Worm (Caenorhabditis elegans) whole organism, young adult: Measurements from ENCODE around the gene cest-1.1.

ENCODE experiments used
- B0019.2 ChIP-seq: fragments of 200-800 bp; sonication (Bioruptor generic); conservative IDR thresholded peaks from 2 replicates; pipeline ENCODE4 v1.3.6; 2022; ENCODE audit warnings: missing genetic modification reagents, missing genetic modification characterization, missing compliant biosample characterization
- B0261.1 ChIP-seq: sonication (generic microtip); optimal IDR thresholded peaks from 2 replicates; lab custom pipeline; 2016; ENCODE audit warnings: mild to moderate bottlenecking, missing genetic modification characterization, moderate library complexity, missing compliant biosample characterization
- F10E7.11 ChIP-seq: sonication (generic microtip); optimal IDR thresholded peaks from 2 replicates; lab custom pipeline; 2017; ENCODE audit warnings: mild to moderate bottlenecking, missing genetic modification characterization, moderate library complexity, missing compliant biosample characterization
- F22D6.2 ChIP-seq: sonication (generic microtip); optimal IDR thresholded peaks from 2 replicates; lab custom pipeline; 2016; ENCODE audit warnings: mild to moderate bottlenecking, missing genetic modification characterization, missing compliant biosample characterization
- F33H1.4 ChIP-seq: fragments of 200-800 bp; sonication (Bioruptor generic); IDR thresholded peaks from 2 replicates; pipeline ENCODE4 v1.3.6; 2022; ENCODE audit warnings: missing genetic modification reagents, missing genetic modification characterization, missing compliant biosample characterization
- F49E8.2 ChIP-seq: sonication (generic microtip); optimal IDR thresholded peaks from 3 replicates; lab custom pipeline; 2017; ENCODE audit warnings: missing genetic modification characterization, mild to moderate bottlenecking, missing compliant biosample characterization, antibody characterized with exemption, moderate library complexity; ENCODE audit not compliant: insufficient read depth
- F52B5.7 ChIP-seq: sonication (generic microtip); optimal IDR thresholded peaks from 2 replicates; lab custom pipeline; 2016; ENCODE audit warnings: mild to moderate bottlenecking, missing genetic modification characterization, missing compliant biosample characterization
- F55B11.4 ChIP-seq: sonication (generic microtip); optimal IDR thresholded peaks from 2 replicates; lab custom pipeline; 2016; ENCODE audit warnings: missing compliant biosample characterization, missing genetic modification characterization, borderline replicate concordance; ENCODE audit not compliant: insufficient read depth
- F57C9.4 ChIP-seq: sonication (generic microtip); optimal IDR thresholded peaks from 2 replicates; lab custom pipeline; 2017; ENCODE audit warnings: mild to moderate bottlenecking, missing genetic modification characterization, missing compliant biosample characterization
- T07F8.4 ChIP-seq: sonication (generic microtip); optimal IDR thresholded peaks from 2 replicates; lab custom pipeline; 2016; ENCODE audit warnings: mild to moderate bottlenecking, missing genetic modification characterization, moderate library complexity, missing compliant biosample characterization
- T26A5.8 ChIP-seq: sonication (generic microtip); optimal IDR thresholded peaks from 2 replicates; lab custom pipeline; 2016; ENCODE audit warnings: missing genetic modification characterization, missing compliant biosample characterization
- Y79H2A.3 ChIP-seq: fragments of 200-800 bp; sonication (Bioruptor generic); conservative IDR thresholded peaks from 2 replicates; pipeline ENCODE4 v1.3.6; 2022; ENCODE audit warnings: missing genetic modification reagents, missing genetic modification characterization, missing compliant biosample characterization
- ZK185.1 ChIP-seq: sonication (generic microtip); optimal IDR thresholded peaks from 2 replicates; lab custom pipeline; 2016; ENCODE audit warnings: mild to moderate bottlenecking, missing genetic modification characterization, missing compliant biosample characterization; ENCODE audit not compliant: poor library complexity, severe bottlenecking
- ama-1 ChIP-seq, 3 experiments: fragments of 150-350 bp in 1 of 3; sonication (generic microtip) in 2 of 3; optimal IDR thresholded peaks; 2 replicates each; lab custom pipeline; 2014 to 2018; ENCODE audit warnings: missing biosample characterization in 2 of 3, missing genetic modification characterization in 2 of 3, missing genetic modification reagents in 2 of 3
- aptf-2 ChIP-seq: fragments of 200-800 bp; sonication (Bioruptor generic); conservative IDR thresholded peaks from 2 replicates; pipeline ENCODE4 v1.3.6; 2022; ENCODE audit warnings: missing genetic modification reagents, missing genetic modification characterization, missing compliant biosample characterization
- athp-1 ChIP-seq: sonication (generic microtip); optimal IDR thresholded peaks from 2 replicates; lab custom pipeline; 2017; ENCODE audit warnings: mild to moderate bottlenecking, missing genetic modification characterization, missing compliant biosample characterization
- attf-5 ChIP-seq: fragments of 200-800 bp; sonication (Bioruptor generic); optimal IDR thresholded peaks from 2 replicates; lab custom pipeline; 2018; ENCODE audit warnings: mild to moderate bottlenecking, missing genetic modification characterization, missing compliant biosample characterization
- cebp-1 ChIP-seq, 2 experiments: fragments of 200-800 bp in 1 of 2; sonication (Bioruptor generic) in 1 of 2; sonication (generic microtip) in 1 of 2; IDR thresholded peaks in 1 of 2; optimal IDR thresholded peaks in 1 of 2; 2 replicates each; pipeline versions ENCODE4 v1.3.6 to Lab custom; 2017 to 2022; ENCODE audit warnings: missing compliant biosample characterization in 2 of 2, missing genetic modification characterization in 2 of 2, mild to moderate bottlenecking in 1 of 2, missing genetic modification reagents in 1 of 2, moderate library complexity in 1 of 2
- ceh-100 ChIP-seq: fragments of 200-800 bp; sonication (Bioruptor generic); IDR thresholded peaks from 2 replicates; pipeline ENCODE4 v1.3.6; 2022; ENCODE audit warnings: missing genetic modification reagents, missing genetic modification characterization, missing compliant biosample characterization
- ceh-27 ChIP-seq: fragments of 200-800 bp; sonication (Bioruptor generic); optimal IDR thresholded peaks from 2 replicates; lab custom pipeline; 2018; ENCODE audit warnings: mild to moderate bottlenecking, missing genetic modification characterization, moderate library complexity, missing compliant biosample characterization
- dpff-1 ChIP-seq: sonication (generic microtip); optimal IDR thresholded peaks from 2 replicates; lab custom pipeline; 2017; ENCODE audit warnings: mild to moderate bottlenecking, missing genetic modification characterization, missing compliant biosample characterization
- efl-1 ChIP-seq: fragments of 150-350 bp; optimal IDR thresholded peaks from 2 replicates; lab custom pipeline; 2014; ENCODE audit warnings: missing biosample characterization, missing genetic modification reagents, missing genetic modification characterization
- egl-18 ChIP-seq: fragments of 200-800 bp; sonication (Bioruptor generic); IDR thresholded peaks from 2 replicates; pipeline ENCODE4 v1.3.6; 2022; ENCODE audit warnings: missing genetic modification reagents, missing genetic modification characterization, missing compliant biosample characterization
- egrh-3 ChIP-seq: fragments of 200-800 bp; sonication (Bioruptor generic); IDR thresholded peaks from 2 replicates; pipeline ENCODE4 v1.3.6; 2022; ENCODE audit warnings: missing genetic modification reagents, missing genetic modification characterization, missing compliant biosample characterization
- ekl-4 ChIP-seq: fragments of 200-800 bp; sonication (Bioruptor generic); IDR thresholded peaks from 2 replicates; pipeline ENCODE4 v1.3.6; 2022; ENCODE audit warnings: missing genetic modification reagents, missing genetic modification characterization, missing compliant biosample characterization
- hlh-12 ChIP-seq: sonication (generic microtip); optimal IDR thresholded peaks from 2 replicates; lab custom pipeline; 2016; ENCODE audit warnings: missing genetic modification characterization, missing compliant biosample characterization
- hrde-1 ChIP-seq: sonication (generic microtip); optimal IDR thresholded peaks from 2 replicates; lab custom pipeline; 2016; ENCODE audit warnings: missing genetic modification characterization, mild to moderate bottlenecking, missing compliant biosample characterization, moderate library complexity, missing genotype, missing genetic modification reagents, borderline replicate concordance
- hsf-1 ChIP-seq: fragments of 200-800 bp; sonication (Bioruptor generic); IDR thresholded peaks from 2 replicates; pipeline ENCODE4 v1.3.6; 2022; ENCODE audit warnings: missing genetic modification reagents, missing genetic modification characterization, missing compliant biosample characterization
- lag-1 ChIP-seq: fragments of 200-800 bp; sonication (Bioruptor generic); IDR thresholded peaks from 2 replicates; pipeline ENCODE4 v1.3.6; 2022; ENCODE audit warnings: missing genetic modification reagents, missing genetic modification characterization, missing compliant biosample characterization
- lin-35 ChIP-seq, 3 experiments: fragments of 150-350 bp in 2 of 3; sonication (generic microtip) in 1 of 3; optimal IDR thresholded peaks; 2 replicates each; lab custom pipeline; 2014 to 2018; ENCODE audit warnings: missing biosample characterization in 3 of 3, missing genetic modification characterization in 3 of 3, missing genetic modification reagents in 3 of 3
- lin-54 ChIP-seq: fragments of 200-800 bp; sonication (Bioruptor generic); optimal IDR thresholded peaks from 2 replicates; lab custom pipeline; 2018; ENCODE audit warnings: mild to moderate bottlenecking, missing genetic modification characterization, missing compliant biosample characterization
- madf-10 ChIP-seq: sonication (generic microtip); optimal IDR thresholded peaks from 2 replicates; lab custom pipeline; 2016; ENCODE audit warnings: mild to moderate bottlenecking, missing genetic modification characterization, missing compliant biosample characterization
- madf-8 ChIP-seq: fragments of 200-800 bp; sonication (Bioruptor generic); conservative IDR thresholded peaks from 2 replicates; pipeline ENCODE4 v1.3.6; 2022; ENCODE audit warnings: missing genetic modification reagents, missing genetic modification characterization, missing compliant biosample characterization
- mel-28 ChIP-seq: sonication (generic microtip); optimal IDR thresholded peaks from 2 replicates; lab custom pipeline; 2016; ENCODE audit warnings: borderline replicate concordance, mild to moderate bottlenecking, missing genetic modification characterization, missing compliant biosample characterization
- nhr-27 ChIP-seq: fragments of 200-800 bp; sonication (Bioruptor generic); optimal IDR thresholded peaks from 2 replicates; lab custom pipeline; 2018; ENCODE audit warnings: mild to moderate bottlenecking, missing genetic modification characterization, moderate library complexity, missing compliant biosample characterization
- nhr-80 ChIP-seq: sonication (generic microtip); optimal IDR thresholded peaks from 2 replicates; lab custom pipeline; 2016; ENCODE audit warnings: missing genetic modification characterization, missing compliant biosample characterization
- sea-2 ChIP-seq: fragments of 200-800 bp; sonication (Bioruptor generic); IDR thresholded peaks from 2 replicates; pipeline ENCODE4 v1.3.6; 2022; ENCODE audit warnings: missing genetic modification characterization, missing compliant biosample characterization
- snpc-4 ChIP-seq, 5 experiments: fragments of 150-350 bp in 1 of 5; sonication (generic microtip) in 4 of 5; optimal IDR thresholded peaks; 2 replicates each; lab custom pipeline; 2014 to 2018; ENCODE audit warnings: missing genetic modification characterization in 5 of 5, missing biosample characterization in 3 of 5, antibody characterized with exemption in 2 of 5, mild to moderate bottlenecking in 2 of 5, missing compliant biosample characterization in 2 of 5, missing genotype in 2 of 5, moderate library complexity in 2 of 5, missing genetic modification reagents in 1 of 5
- unc-130 ChIP-seq: sonication (generic microtip); optimal IDR thresholded peaks from 2 replicates; lab custom pipeline; 2016; ENCODE audit warnings: missing genetic modification reagents, missing genetic modification characterization, missing compliant biosample characterization
- unc-62 ChIP-seq: fragments of 150-350 bp; optimal IDR thresholded peaks from 2 replicates; lab custom pipeline; 2014; ENCODE audit warnings: missing biosample characterization, missing genetic modification reagents, missing genetic modification characterization
- ztf-22 ChIP-seq: fragments of 200-800 bp; sonication (Bioruptor generic); optimal IDR thresholded peaks from 2 replicates; lab custom pipeline; 2018; ENCODE audit warnings: mild to moderate bottlenecking, missing genetic modification characterization, moderate library complexity, missing compliant biosample characterization
- ztf-25 ChIP-seq: fragments of 200-800 bp; sonication (Bioruptor generic); IDR thresholded peaks from 2 replicates; pipeline ENCODE4 v1.3.6; 2022; ENCODE audit warnings: missing genetic modification reagents, missing genetic modification characterization, missing compliant biosample characterization
- ztf-28 ChIP-seq: fragments of 200-800 bp; sonication (Bioruptor generic); IDR thresholded peaks from 2 replicates; pipeline ENCODE4 v1.3.6; 2022; ENCODE audit warnings: missing genetic modification reagents, missing genetic modification characterization, missing compliant biosample characterization

cest-1.1 gene

ce11 chrV:14192870-14193269 is 26.3 kb upstream of the cest-1.1 start (continued):
- TF ChIP-seq ama-1 (optimal IDR thresholded peaks at IDR 0.05; lab: Kevin White, UChicago) = no peak
- peak in 1 of 2 experiments; percentile 11 for TF ChIP-seq ama-1 (GFP tag; optimal IDR thresholded peaks at IDR 0.05; lab: Kevin White, UChicago)
- no peak for TF ChIP-seq F22D6.2 (tag; lab: Kevin White, UChicago)
- TF ChIP-seq madf-8 = peak; percentile 81

DNA sequence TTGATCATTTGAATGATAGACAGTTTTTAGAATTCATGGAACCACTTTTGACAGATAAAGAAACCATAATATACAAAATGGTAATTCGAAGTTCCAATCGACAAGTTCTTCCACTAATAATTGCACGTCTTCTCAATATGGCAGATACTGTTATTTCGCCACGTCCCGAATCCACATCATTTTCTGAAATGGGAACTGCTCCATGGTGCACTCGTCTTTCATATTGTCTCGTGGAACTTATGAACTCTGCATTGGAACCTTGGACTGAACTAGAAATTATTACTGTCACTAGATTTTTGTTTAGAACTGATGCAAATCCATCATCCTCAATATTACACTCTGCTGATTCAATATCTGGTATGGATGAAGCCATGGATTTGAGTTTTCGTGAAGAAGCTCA is 20.6 kb upstream of the cest-1.1 start:
- TF ChIP-seq ztf-22 (GFP tag; lab: Kevin White, UChicago) = no peak
- TF ChIP-seq aptf-2 (GFP tag; lab: Robert Waterston, UW) = no peak
- no peak for TF ChIP-seq unc-130 (GFP tag; lab: Kevin White, UChicago)
- no peak for TF ChIP-seq lin-35 (GFP tag; optimal IDR thresholded peaks at IDR 0.05; lab: Kevin White, UChicago)
- no peak for TF ChIP-seq F55B11.4
- TF ChIP-seq mel-28 (tag; lab: Kevin White, UChicago) = no peak
- TF ChIP-seq ztf-25 (GFP tag; lab: Robert Waterston, UW) = no peak
- no peak for TF ChIP-seq lag-1 (GFP tag; lab: Robert Waterston, UW)
- no peak for TF ChIP-seq hsf-1 (GFP tag; lab: Robert Waterston, UW)
- no peak for TF ChIP-seq nhr-80 (tag; lab: Kevin White, UChicago)
- TF ChIP-seq sea-2 (GFP tag; lab: Robert Waterston, UW) = no peak
- no peak for TF ChIP-seq F10E7.11 (tag; lab: Kevin White, UChicago)
- no peak for TF ChIP-seq hlh-12 (tag; lab: Kevin White, UChicago)
- no peak for TF ChIP-seq F33H1.4 (GFP tag; lab: Robert Waterston, UW)

ce11 chrV:14185438-14185837 is 18.9 kb upstream of the cest-1.1 start, which contains the start of the genes trm-1 and ints-2:
Gene trm-1, minus strand, starts transcription at chrV:14185612.
Gene ints-2, plus strand, starts transcription at chrV:14185686.
- TF ChIP-seq ztf-28 (GFP tag; lab: Robert Waterston, UW) (no peak), egl-18 (GFP tag; lab: Robert Waterston, UW) (no peak), ztf-22 (GFP tag; lab: Kevin White, UChicago) (no peak), attf-5 (GFP tag; lab: Kevin White, UChicago) (peak; percentile 20), ceh-27 (GFP tag; lab: Kevin White, UChicago) (no peak), athp-1 (tag; lab: Kevin White, UChicago) (no peak), ekl-4 (GFP tag; lab: Robert Waterston, UW) (no peak), lin-54 (GFP tag; lab: Kevin White, UChicago) (peak; percentile 10), ceh-100 (GFP tag; lab: Robert Waterston, UW) (no peak), F52B5.7 (tag; lab: Kevin White, UChicago) (no peak), ZK185.1 (tag; lab: Kevin White, UChicago) (peak; percentile 27), Y79H2A.3 (GFP tag; lab: Robert Waterston, UW) (no peak), madf-10 (tag; lab: Kevin White, UChicago) (no peak), F49E8.2 (no peak), lin-35 (GFP tag; optimal IDR thresholded peaks at IDR 0.05; lab: Kevin White, UChicago) (peak in 1 of 3 experiments; percentile 36), nhr-27 (tag; lab: Kevin White, UChicago) (no peak), madf-8 (no peak), F33H1.4 (GFP tag; lab: Robert Waterston, UW) (peak; percentile 21; the same call in 1 of the 2 replicates), T07F8.4 (tag; lab: Kevin White, UChicago) (no peak), efl-1 (GFP tag; lab: Kevin White, UChicago) (peak; percentile 21), snpc-4 (GFP tag; optimal IDR thresholded peaks at IDR 0.05; lab: Kevin White, UChicago) (no peak), snpc-4 (tag; optimal IDR thresholded peaks at IDR 0.05; lab: Kevin White, UChicago) (peak in 1 of 4 experiments; percentile 45), hrde-1 (tag; lab: Kevin White, UChicago) (no peak), T26A5.8 (tag; lab: Kevin White, UChicago) (no peak), ama-1 (optimal IDR thresholded peaks at IDR 0.05; lab: Kevin White, UChicago) (no peak), ama-1 (GFP tag; optimal IDR thresholded peaks at IDR 0.05; lab: Kevin White, UChicago) (no peak), egrh-3 (GFP tag; lab: Robert Waterston, UW) (no peak), unc-62 (GFP tag; lab: Kevin White, UChicago) (no peak), cebp-1 (GFP tag; IDR thresholded peaks at IDR 0.05; lab: Robert Waterston, UW) (no peak), cebp-1 (tag; optimal IDR thresholded peaks at IDR 0.05; lab: Kevin White, UChicago) (no peak), dpff-1 (tag; lab: Kevin White, UChicago) (no peak), B0019.2 (no peak), B0261.1 (no peak), F57C9.4 (tag; lab: Kevin White, UChicago) (no peak)
